Worm (Caenorhabditis elegans): ENCODE data around the gene ced-6.

ced-6 gene

ce11 chrIII:5550193-5550592 lies 45.4 kb upstream of the ced-6 start (continued):
- no peak for TF ChIP-seq ets-5 (GFP tag; IDR thresholded peaks at IDR 0.05)
- no peak for TF ChIP-seq nhr-12 (tag; optimal IDR thresholded peaks at IDR 0.05)
- no peak for TF ChIP-seq hlh-17 (GFP tag; optimal IDR thresholded peaks at IDR 0.05; ENCODE audit: borderline replicate concordance)
- no peak for TF ChIP-seq irx-1 (tag; optimal IDR thresholded peaks at IDR 0.05)
- TF ChIP-seq dsc-1 (tag; optimal IDR thresholded peaks at IDR 0.05), result no peak
- no peak for TF ChIP-seq sox-4 (tag; optimal IDR thresholded peaks at IDR 0.05)
- no peak for TF ChIP-seq sup-37 (GFP tag; optimal IDR thresholded peaks at IDR 0.05)
- no peak for TF ChIP-seq dpl-1 (GFP tag; optimal IDR thresholded peaks at IDR 0.05)
- no peak for TF ChIP-seq ceh-82 (tag; optimal IDR thresholded peaks at IDR 0.05)
- TF ChIP-seq Y116A8C.19 (tag; optimal IDR thresholded peaks at IDR 0.05; ENCODE audit: borderline replicate concordance), result no peak
- no peak for TF ChIP-seq efl-1 (optimal IDR thresholded peaks at IDR 0.05)
- TF ChIP-seq efl-1 (GFP tag; optimal IDR thresholded peaks at IDR 0.05 in 1 of 2), result no peak
- peak in 4 of 6 experiments; percentile 31 to 70 (median 48) for TF ChIP-seq elt-3 (tag; optimal IDR thresholded peaks at IDR 0.05)
- no peak for TF ChIP-seq lsy-2 (tag; optimal IDR thresholded peaks at IDR 0.05)
- no peak for TF ChIP-seq pqm-1 (tag; optimal IDR thresholded peaks at IDR 0.05)
- TF ChIP-seq lin-39 (tag; optimal IDR thresholded peaks at IDR 0.05), result no peak
- peak; percentile 2 for TF ChIP-seq pag-3 (tag; optimal IDR thresholded peaks at IDR 0.05; ENCODE audit: borderline replicate concordance, insufficient read depth)
- TF ChIP-seq tbx-2 (tag; optimal IDR thresholded peaks at IDR 0.05), result peak; percentile 18
- no peak for TF ChIP-seq nhr-84 (tag; optimal IDR thresholded peaks at IDR 0.05)
- no peak for TF ChIP-seq efl-3 (GFP tag; optimal IDR thresholded peaks at IDR 0.05)
- no peak for TF ChIP-seq unc-62 (GFP tag; optimal IDR thresholded peaks at IDR 0.05)
- no peak for TF ChIP-seq nhr-76 (tag; optimal IDR thresholded peaks at IDR 0.05)
- no peak for TF ChIP-seq ztf-11 (tag; optimal IDR thresholded peaks at IDR 0.05)
- no peak for TF ChIP-seq alr-1 (tag; optimal IDR thresholded peaks at IDR 0.05; ENCODE audit: borderline replicate concordance)
- TF ChIP-seq fkh-10 (GFP tag; optimal IDR thresholded peaks at IDR 0.05), result no peak
- TF ChIP-seq blmp-1 (tag; optimal IDR thresholded peaks at IDR 0.05), result peak; percentile 65
- TF ChIP-seq egl-13 (tag; optimal IDR thresholded peaks at IDR 0.05), result no peak
- TF ChIP-seq F16B12.6 (tag; optimal IDR thresholded peaks at IDR 0.05), result no peak
- TF ChIP-seq lir-3 (tag; optimal IDR thresholded peaks at IDR 0.05; ENCODE audit: poor library complexity), result no peak
- peak; percentile 53 for TF ChIP-seq nhr-20 (tag; optimal IDR thresholded peaks at IDR 0.05)
- TF ChIP-seq pax-3 (tag; optimal IDR thresholded peaks at IDR 0.05), result no peak
- no peak for TF ChIP-seq jun-1 (tag; optimal IDR thresholded peaks at IDR 0.05)
- TF ChIP-seq unc-30 (tag; optimal IDR thresholded peaks at IDR 0.05), result no peak
- no peak for TF ChIP-seq fkh-4 (tag; optimal IDR thresholded peaks at IDR 0.05; ENCODE audit: borderline replicate concordance)
- TF ChIP-seq rnt-1 (tag; optimal IDR thresholded peaks at IDR 0.05), result no peak
- TF ChIP-seq grh-1 (GFP tag; IDR thresholded peaks at IDR 0.05), result no peak
- no peak for TF ChIP-seq mef-2 (tag; optimal IDR thresholded peaks at IDR 0.05)
- no peak for TF ChIP-seq zip-4 (GFP tag; optimal IDR thresholded peaks at IDR 0.05)
- no peak for TF ChIP-seq ceh-8 (GFP tag; optimal IDR thresholded peaks at IDR 0.05)
- no peak for TF ChIP-seq C16A3.4 (tag; optimal IDR thresholded peaks at IDR 0.05)
- TF ChIP-seq nhr-71 (tag; optimal IDR thresholded peaks at IDR 0.05), result peak; percentile 25
- TF ChIP-seq nhr-47 (tag; optimal IDR thresholded peaks at IDR 0.05), result no peak
- TF ChIP-seq lin-13 (GFP tag; optimal IDR thresholded peaks at IDR 0.05), result no peak
- TF ChIP-seq fkh-8 (tag; optimal IDR thresholded peaks at IDR 0.05), result no peak
- TF ChIP-seq snpc-4 (tag; optimal IDR thresholded peaks at IDR 0.05), result no peak

Measured in whole organism, L1 larva.